Fruit fly (Drosophila melanogaster) whole organism: ENCODE measurements around the gene CG42302.
A peak's percentile ranks its signal among the peaks of the same experiment; 100 is the strongest.

Experiments used
- CG8478 ChIP-seq: fragments of >200 bp; optimal IDR thresholded peaks from 2 replicates; lab custom pipeline; 2018; ENCODE audit warnings: inconsistent platforms
- EcR ChIP-seq, 2 experiments: fragments of >200 bp; optimal IDR thresholded peaks; 2 replicates each; lab custom pipeline; 2017; ENCODE audit warnings: missing biosample characterization in 2 of 2, missing genetic modification characterization in 2 of 2, missing genetic modification reagents in 2 of 2
- pan ChIP-seq: fragments of >200 bp; optimal IDR thresholded peaks from 2 replicates; lab custom pipeline; 2017
- psq ChIP-seq: fragments of >200 bp; optimal IDR thresholded peaks from 2 replicates; lab custom pipeline; 2017
- usp ChIP-seq: fragments of >200 bp; optimal IDR thresholded peaks from 2 replicates; lab custom pipeline; 2017; ENCODE audit warnings: missing biosample characterization, missing genetic modification characterization, mixed read lengths

DNA sequence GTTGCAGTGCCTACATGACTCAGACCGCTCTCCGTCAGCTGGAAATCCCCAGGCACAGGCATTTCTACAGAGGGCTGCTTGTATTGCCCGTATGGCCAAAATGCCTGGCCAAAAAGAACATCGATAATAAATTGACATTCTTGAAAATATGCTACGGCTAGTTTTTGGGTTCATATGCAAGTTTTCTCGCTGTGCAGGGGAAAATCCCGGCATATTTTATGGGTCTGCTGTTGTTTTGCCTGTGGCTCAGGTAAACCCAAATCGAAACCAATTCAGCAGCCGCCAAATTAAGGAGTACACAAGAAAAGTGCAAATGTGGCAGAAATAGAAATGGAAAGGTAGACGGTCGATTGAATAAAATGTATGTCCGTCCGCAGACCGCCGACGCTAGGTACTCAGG, 40.5 kb downstream of the CG42302 start:
- TF ChIP-seq EcR (GFP tag; optimal IDR thresholded peaks at IDR 0.05; lab: Kevin White, UChicago) (peak in 1 of 2 experiments; percentile 31), psq (lab: Kevin White, UChicago) (no peak), pan (lab: Kevin White, UChicago) (no peak), usp (GFP tag; lab: Kevin White, UChicago) (no peak), CG8478 (no peak)
